Worm (Caenorhabditis elegans) whole organism, L4 larva: ENCODE measurements around the gene pat-6.

Source experiments
- D1046.2 ChIP-seq: fragments of 200-800 bp; sonication (Bioruptor generic); IDR thresholded peaks from 2 replicates; pipeline ENCODE4 v1.3.6; 2022; ENCODE audit warnings: missing genetic modification characterization, missing compliant biosample characterization
- R02D3.7 ChIP-seq: fragments of 150-350 bp; sonication (generic microtip); optimal IDR thresholded peaks from 3 replicates; lab custom pipeline; 2014; ENCODE audit warnings: missing biosample characterization, missing genetic modification characterization
- Y48G9A.11 ChIP-seq: fragments of 200-800 bp; sonication (Bioruptor generic); IDR thresholded peaks from 2 replicates; pipeline ENCODE4 v1.3.6; 2022; ENCODE audit warnings: missing genetic modification reagents, missing genetic modification characterization, missing compliant biosample characterization
- Y5F2A.4 ChIP-seq: fragments of 200-800 bp; sonication (Bioruptor generic); optimal IDR thresholded peaks from 2 replicates; lab custom pipeline; 2018; ENCODE audit warnings: mild to moderate bottlenecking, missing genetic modification characterization, missing compliant biosample characterization
- ZK546.5 ChIP-seq, 2 experiments: sonication (generic microtip); optimal IDR thresholded peaks; 2 replicates each; lab custom pipeline; 2017; ENCODE audit warnings: missing biosample characterization in 2 of 2, missing genetic modification characterization in 2 of 2
- aha-1 ChIP-seq: fragments of 150-350 bp; peaks from one replicate; lab custom pipeline; 2014; ENCODE audit warnings: missing biosample characterization, missing genetic modification characterization
- aly-2 ChIP-seq: sonication (generic microtip); optimal IDR thresholded peaks from 2 replicates; lab custom pipeline; 2018; ENCODE audit warnings: missing biosample characterization, missing genetic modification characterization
- ceh-28 ChIP-seq: fragments of 150-350 bp; optimal IDR thresholded peaks from 2 replicates; lab custom pipeline; 2014; ENCODE audit warnings: missing biosample characterization, missing genetic modification reagents, missing genetic modification characterization
- ceh-82 ChIP-seq: sonication (generic microtip); optimal IDR thresholded peaks from 2 replicates; lab custom pipeline; 2017; ENCODE audit warnings: missing biosample characterization, missing genetic modification characterization
- cey-2 ChIP-seq: sonication (generic microtip); optimal IDR thresholded peaks from 3 replicates; lab custom pipeline; 2017; ENCODE audit warnings: missing genetic modification characterization, mild to moderate bottlenecking, missing compliant biosample characterization, antibody characterized with exemption, borderline replicate concordance; ENCODE audit not compliant: insufficient read depth
- ctbp-1 ChIP-seq: fragments of 200-800 bp; sonication (Bioruptor generic); IDR thresholded peaks from 2 replicates; pipeline ENCODE4 v1.3.6; 2022; ENCODE audit warnings: missing genetic modification reagents, missing genetic modification characterization, missing compliant biosample characterization
- dmd-6 ChIP-seq: fragments of 200-800 bp; sonication (Bioruptor generic); IDR thresholded peaks from 2 replicates; pipeline ENCODE4 v1.3.6; 2022; ENCODE audit warnings: missing genetic modification reagents, missing genetic modification characterization, missing compliant biosample characterization
- dmd-8 ChIP-seq: fragments of 200-800 bp; sonication (Bioruptor generic); IDR thresholded peaks from 2 replicates; pipeline ENCODE4 v1.3.6; 2022; ENCODE audit warnings: missing genetic modification characterization, missing compliant biosample characterization
- dmd-9 ChIP-seq: fragments of 200-800 bp; sonication (Bioruptor generic); IDR thresholded peaks from 2 replicates; pipeline ENCODE4 v1.3.6; 2022; ENCODE audit warnings: missing genetic modification reagents, missing genetic modification characterization, missing compliant biosample characterization
- dpl-1 ChIP-seq: fragments of 150-350 bp; optimal IDR thresholded peaks from 2 replicates; lab custom pipeline; 2014; ENCODE audit warnings: missing biosample characterization, missing genetic modification reagents, missing genetic modification characterization
- dve-1 ChIP-seq: sonication (generic microtip); optimal IDR thresholded peaks from 2 replicates; lab custom pipeline; 2017; ENCODE audit warnings: antibody characterized with exemption, mild to moderate bottlenecking, missing genetic modification characterization, missing compliant biosample characterization; ENCODE audit not compliant: insufficient read depth
- egl-27 ChIP-seq: sonication (generic microtip); optimal IDR thresholded peaks from 3 replicates; lab custom pipeline; 2017; ENCODE audit warnings: missing biosample characterization, missing genetic modification reagents, missing genetic modification characterization
- fkh-10 ChIP-seq: fragments of 150-350 bp; optimal IDR thresholded peaks from 2 replicates; lab custom pipeline; 2014; ENCODE audit warnings: missing biosample characterization, missing genetic modification reagents, missing genetic modification characterization
- hlh-30 ChIP-seq: sonication (generic microtip); optimal IDR thresholded peaks from 2 replicates; lab custom pipeline; 2017; ENCODE audit warnings: antibody characterized with exemption, mild to moderate bottlenecking, missing genetic modification characterization, missing compliant biosample characterization; ENCODE audit not compliant: insufficient read depth
- hmg-1.1 ChIP-seq: fragments of 200-800 bp; sonication (Bioruptor generic); IDR thresholded peaks from 2 replicates; pipeline ENCODE4 v1.3.6; 2022; ENCODE audit warnings: missing genetic modification reagents, missing genetic modification characterization, missing compliant biosample characterization
- lin-1 ChIP-seq: fragments of 200-800 bp; sonication (Bioruptor generic); IDR thresholded peaks from 2 replicates; pipeline ENCODE4 v1.3.6; 2022; ENCODE audit warnings: missing genetic modification reagents, missing genetic modification characterization, missing compliant biosample characterization
- lin-39 ChIP-seq: fragments of 150-350 bp; optimal IDR thresholded peaks from 2 replicates; lab custom pipeline; 2014; ENCODE audit warnings: missing biosample characterization, missing genetic modification reagents, missing genetic modification characterization
- lir-3 ChIP-seq: sonication (generic microtip); optimal IDR thresholded peaks from 2 replicates; lab custom pipeline; 2016; ENCODE audit warnings: mild to moderate bottlenecking, missing genetic modification characterization, missing compliant biosample characterization
- lsy-2 ChIP-seq, 2 experiments: fragments of 150-350 bp in 1 of 2; sonication (generic microtip) in 1 of 2; optimal IDR thresholded peaks; 2 replicates each; lab custom pipeline; 2014 to 2017; ENCODE audit warnings: missing biosample characterization in 2 of 2, missing genetic modification characterization in 2 of 2
- madf-5 ChIP-seq, 2 experiments: fragments of 200-800 bp; sonication (Bioruptor generic); IDR thresholded peaks; 2 replicates each; pipeline ENCODE4 v1.3.6; 2022; ENCODE audit warnings: missing compliant biosample characterization in 2 of 2, missing genetic modification characterization in 2 of 2
- madf-9 ChIP-seq: fragments of 200-800 bp; sonication (Bioruptor generic); conservative IDR thresholded peaks from 2 replicates; pipeline ENCODE4 v1.3.6; 2022; ENCODE audit warnings: missing genetic modification reagents, missing genetic modification characterization, missing compliant biosample characterization
- mdt-29 ChIP-seq: fragments of 200-800 bp; sonication (Bioruptor generic); IDR thresholded peaks from 2 replicates; pipeline ENCODE4 v1.3.6; 2022; ENCODE audit warnings: missing genetic modification reagents, missing genetic modification characterization, missing compliant biosample characterization
- mep-1 ChIP-seq: fragments of 150-350 bp; sonication (generic microtip); optimal IDR thresholded peaks from 3 replicates; lab custom pipeline; 2014; ENCODE audit warnings: missing biosample characterization, missing genetic modification characterization
- nhr-10 ChIP-seq: fragments of 150-350 bp; optimal IDR thresholded peaks from 2 replicates; lab custom pipeline; 2014; ENCODE audit warnings: missing biosample characterization, missing genetic modification characterization
- nhr-111 ChIP-seq: fragments of 200-800 bp; sonication (Bioruptor generic); optimal IDR thresholded peaks from 2 replicates; lab custom pipeline; 2018; ENCODE audit warnings: mild to moderate bottlenecking, missing genetic modification characterization, missing compliant biosample characterization
- nhr-28 ChIP-seq: fragments of 150-350 bp; optimal IDR thresholded peaks from 2 replicates; lab custom pipeline; 2014; ENCODE audit warnings: missing biosample characterization, missing genetic modification characterization
- nhr-41 ChIP-seq: fragments of 200-800 bp; sonication (Bioruptor generic); IDR thresholded peaks from 2 replicates; pipeline ENCODE4 v1.3.6; 2022; ENCODE audit warnings: missing genetic modification reagents, missing genetic modification characterization, missing compliant biosample characterization
- nhr-48 ChIP-seq: sonication (generic microtip); optimal IDR thresholded peaks from 2 replicates; lab custom pipeline; 2016; ENCODE audit warnings: mild to moderate bottlenecking, missing genetic modification characterization, missing compliant biosample characterization
- nhr-6 ChIP-seq: fragments of 150-350 bp; optimal IDR thresholded peaks from 2 replicates; lab custom pipeline; 2014; ENCODE audit warnings: missing biosample characterization, missing genetic modification characterization
- nhr-77 ChIP-seq: fragments of 150-350 bp; optimal IDR thresholded peaks from 2 replicates; lab custom pipeline; 2014; ENCODE audit warnings: missing biosample characterization, missing genetic modification characterization
- pha-4 ChIP-seq, 2 experiments: fragments of 150-350 bp in 1 of 2; fragments of 200-800 bp in 1 of 2; sonication (Bioruptor generic) in 1 of 2; IDR thresholded peaks in 1 of 2; optimal IDR thresholded peaks in 1 of 2; 2 replicates each; pipeline versions ENCODE4 v1.3.6 to Lab custom; 2014 to 2022; ENCODE audit warnings: missing genetic modification characterization in 2 of 2, missing genetic modification reagents in 2 of 2, missing biosample characterization in 1 of 2, missing compliant biosample characterization in 1 of 2
- saeg-2 ChIP-seq: fragments of 200-800 bp; sonication (Bioruptor generic); IDR thresholded peaks from 2 replicates; pipeline ENCODE4 v1.3.6; 2022; ENCODE audit warnings: missing genetic modification reagents, missing genetic modification characterization, missing compliant biosample characterization
- sdz-12 ChIP-seq: fragments of 200-800 bp; sonication (Bioruptor generic); optimal IDR thresholded peaks from 2 replicates; lab custom pipeline; 2018; ENCODE audit warnings: mild to moderate bottlenecking, missing genetic modification characterization, missing compliant biosample characterization
- snpc-1.2 ChIP-seq: fragments of 200-800 bp; sonication (Bioruptor generic); IDR thresholded peaks from 2 replicates; pipeline ENCODE4 v1.3.6; 2022; ENCODE audit warnings: missing genetic modification reagents, missing genetic modification characterization, missing compliant biosample characterization
- snpc-4 ChIP-seq: fragments of 150-350 bp; optimal IDR thresholded peaks from 2 replicates; lab custom pipeline; 2014; ENCODE audit warnings: missing biosample characterization, missing genetic modification characterization
- spr-1 ChIP-seq: sonication (generic microtip); optimal IDR thresholded peaks from 2 replicates; lab custom pipeline; 2016; ENCODE audit warnings: mild to moderate bottlenecking, missing genetic modification characterization, missing compliant biosample characterization
- spr-3 ChIP-seq: fragments of 200-800 bp; sonication (Bioruptor generic); optimal IDR thresholded peaks from 2 replicates; lab custom pipeline; 2018; ENCODE audit warnings: mild to moderate bottlenecking, missing genetic modification characterization, missing compliant biosample characterization
- tag-97 ChIP-seq: fragments of 200-800 bp; sonication (Bioruptor generic); IDR thresholded peaks from 2 replicates; pipeline ENCODE4 v1.3.6; 2022; ENCODE audit warnings: missing genetic modification characterization, missing compliant biosample characterization
- unc-130 ChIP-seq: sonication (generic microtip); optimal IDR thresholded peaks from 2 replicates; lab custom pipeline; 2016; ENCODE audit warnings: missing genetic modification reagents, missing genetic modification characterization, missing compliant biosample characterization
- unc-39 ChIP-seq: sonication (generic microtip); optimal IDR thresholded peaks from 2 replicates; lab custom pipeline; 2017; ENCODE audit warnings: missing biosample characterization, missing genetic modification characterization
- zag-1 ChIP-seq: fragments of 150-350 bp; optimal IDR thresholded peaks from 2 replicates; lab custom pipeline; 2014; ENCODE audit warnings: missing biosample characterization, missing genetic modification characterization
- zfp-3 ChIP-seq: fragments of 200-800 bp; sonication (Bioruptor generic); conservative IDR thresholded peaks from 2 replicates; pipeline ENCODE4 v1.3.6; 2022; ENCODE audit warnings: missing genetic modification reagents, missing genetic modification characterization, missing compliant biosample characterization
- zip-11 ChIP-seq: fragments of 200-800 bp; sonication (Bioruptor generic); IDR thresholded peaks from 2 replicates; pipeline ENCODE4 v1.3.6; 2022; ENCODE audit warnings: missing genetic modification characterization, missing compliant biosample characterization
- zip-2 ChIP-seq: fragments of 150-350 bp; optimal IDR thresholded peaks from 2 replicates; lab custom pipeline; 2014; ENCODE audit warnings: missing biosample characterization, missing genetic modification characterization
- ztf-11 ChIP-seq: fragments of 150-350 bp; optimal IDR thresholded peaks from 2 replicates; lab custom pipeline; 2014; ENCODE audit warnings: missing biosample characterization, missing genetic modification characterization
- ztf-7 ChIP-seq: fragments of 150-350 bp; optimal IDR thresholded peaks from 2 replicates; lab custom pipeline; 2014; ENCODE audit warnings: missing biosample characterization, missing genetic modification characterization

The pat-6 gene

DNA sequence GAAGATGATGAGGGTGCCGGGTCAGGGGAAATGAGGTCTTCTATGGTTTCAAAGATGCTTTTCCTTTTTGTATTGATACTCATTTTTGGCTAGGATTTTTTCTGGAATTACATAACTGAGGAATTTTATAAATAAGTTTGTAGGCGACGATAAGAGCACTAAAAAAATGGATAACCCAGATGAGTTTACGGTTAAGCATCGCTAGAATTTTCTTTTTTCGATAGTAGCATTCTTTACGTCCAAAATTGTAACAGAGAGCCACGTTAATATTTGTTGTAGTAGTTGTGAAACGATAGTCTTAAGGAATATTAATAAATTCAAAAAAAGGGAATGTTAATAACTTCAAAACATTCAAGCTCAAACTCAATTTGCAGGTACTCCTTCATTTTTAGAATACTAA, 49.6 kb upstream of the pat-6 start, which contains the start of gene snai-1:
TSS of gene snai-1 (minus strand) at position 101 of the 400 bp plus-strand sequence.
- TF ChIP-seq hlh-30 (tag; lab: Kevin White, UChicago) = no peak
- no peak for TF ChIP-seq ZK546.5 (tag; optimal IDR thresholded peaks at IDR 0.05; lab: Kevin White, UChicago)
- no peak for TF ChIP-seq saeg-2
- no peak for TF ChIP-seq lsy-2 (tag; optimal IDR thresholded peaks at IDR 0.05; lab: Kevin White, UChicago)
- TF ChIP-seq lin-39 = no peak
- TF ChIP-seq R02D3.7 (tag; lab: Kevin White, UChicago) = no peak
- no peak for TF ChIP-seq mdt-29 (GFP tag; lab: Robert Waterston, UW)
- no peak for TF ChIP-seq zfp-3 (GFP tag; lab: Robert Waterston, UW)
- no peak for TF ChIP-seq ztf-11
- TF ChIP-seq nhr-6 (tag; lab: Kevin White, UChicago) = no peak
- no peak for TF ChIP-seq aly-2 (tag; lab: Kevin White, UChicago)
- no peak for TF ChIP-seq dpl-1 (GFP tag; lab: Kevin White, UChicago)
- TF ChIP-seq nhr-41 = no peak

DNA sequence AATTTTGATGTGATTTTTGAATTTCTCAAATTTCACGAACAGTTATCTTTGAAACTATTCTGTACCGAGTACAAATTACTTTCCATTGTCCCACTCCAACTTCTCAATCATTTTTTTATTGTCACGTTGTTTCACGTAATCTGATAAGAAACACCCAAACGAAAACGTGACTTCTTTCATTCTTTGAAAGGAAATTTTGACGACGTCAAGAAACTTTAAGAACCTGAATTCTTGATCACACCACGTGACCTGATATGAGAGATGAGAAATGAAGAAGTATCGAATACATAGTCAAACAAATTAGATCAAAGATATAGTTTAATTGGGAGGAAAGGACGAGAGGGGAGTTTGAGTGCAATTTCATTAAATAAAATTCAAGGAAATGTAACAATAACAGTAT, 45.5 kb upstream of the pat-6 start:
- no peak for TF ChIP-seq dmd-8 (GFP tag; lab: Robert Waterston, UW)
- no peak for TF ChIP-seq zip-2 (tag; lab: Kevin White, UChicago)
- TF ChIP-seq unc-39 (tag; lab: Kevin White, UChicago) = no peak
- TF ChIP-seq zfp-3 (GFP tag; lab: Robert Waterston, UW) = no peak
- no peak for TF ChIP-seq Y5F2A.4 (GFP tag; lab: Kevin White, UChicago)
- no peak for TF ChIP-seq hmg-1.1 (GFP tag; lab: Robert Waterston, UW)
- TF ChIP-seq snpc-4 = no peak
- no peak for TF ChIP-seq dmd-9 (GFP tag; lab: Robert Waterston, UW)
- TF ChIP-seq dve-1 (tag; lab: Kevin White, UChicago) = peak; percentile 8
- peak; percentile 68 for TF ChIP-seq nhr-48
- TF ChIP-seq tag-97 (GFP tag; lab: Robert Waterston, UW) = no peak
- no peak for TF ChIP-seq madf-5 (GFP tag; IDR thresholded peaks at IDR 0.05; lab: Robert Waterston, UW)
- no peak for TF ChIP-seq lir-3 (tag; lab: Kevin White, UChicago)
- TF ChIP-seq saeg-2 = no peak
- TF ChIP-seq nhr-111 = no peak
- TF ChIP-seq dmd-6 (GFP tag; lab: Robert Waterston, UW) = peak; percentile 56
- TF ChIP-seq unc-130 (GFP tag; lab: Kevin White, UChicago) = no peak
- TF ChIP-seq lin-1 (GFP tag; lab: Robert Waterston, UW) = no peak
- TF ChIP-seq nhr-77 (tag; lab: Kevin White, UChicago) = no peak
- no peak for TF ChIP-seq snpc-1.2 (GFP tag; lab: Robert Waterston, UW)
- TF ChIP-seq fkh-10 (GFP tag; lab: Kevin White, UChicago) = no peak
- TF ChIP-seq ceh-28 (tag; lab: Kevin White, UChicago) = no peak
- TF ChIP-seq spr-3 (GFP tag; lab: Kevin White, UChicago) = no peak
- no peak for TF ChIP-seq pha-4 (GFP tag; IDR thresholded peaks at IDR 0.05; lab: Robert Waterston, UW)
- TF ChIP-seq pha-4 (tag; optimal IDR thresholded peaks at IDR 0.05; lab: Kevin White, UChicago) = no peak
- TF ChIP-seq aly-2 (tag; lab: Kevin White, UChicago) = no peak
- TF ChIP-seq egl-27 (tag; lab: Kevin White, UChicago) = no peak
- no peak for TF ChIP-seq sdz-12 (GFP tag; lab: Kevin White, UChicago)
- TF ChIP-seq ceh-82 (tag; lab: Kevin White, UChicago) = no peak
- no peak for TF ChIP-seq ctbp-1 (GFP tag; lab: Robert Waterston, UW)
- no peak for TF ChIP-seq mep-1 (tag; lab: Kevin White, UChicago)
- TF ChIP-seq D1046.2 = no peak
- TF ChIP-seq madf-9 = no peak
- TF ChIP-seq Y48G9A.11 = no peak
- TF ChIP-seq zip-11 (GFP tag; lab: Robert Waterston, UW) = no peak
- TF ChIP-seq zag-1 (tag; lab: Kevin White, UChicago) = no peak
- peak; percentile 18 for TF ChIP-seq nhr-28 (tag; lab: Kevin White, UChicago)
- TF ChIP-seq aha-1 = peak; percentile 19
- no peak for TF ChIP-seq ztf-7
- no peak for TF ChIP-seq nhr-10 (tag; lab: Kevin White, UChicago)
- TF ChIP-seq cey-2 (tag; lab: Kevin White, UChicago) = no peak
- TF ChIP-seq spr-1 = no peak
